Worm (Caenorhabditis elegans) whole organism, L2 larva: Measurements from ENCODE around the gene srbc-62.
"Not testable (repeated sequence)": the region's sequence is repeated elsewhere in the genome, so short reads cannot be mapped to it uniquely, and the experiment has no call there.

Experiments used
- C34F6.9 ChIP-seq: fragments of 150-350 bp; optimal IDR thresholded peaks from 2 replicates; lab custom pipeline; 2014; ENCODE audit warnings: missing biosample characterization, missing genetic modification characterization
- ZK546.5 ChIP-seq: sonication (generic microtip); optimal IDR thresholded peaks from 2 replicates; lab custom pipeline; 2017; ENCODE audit warnings: missing biosample characterization, missing genetic modification characterization
- alr-1 ChIP-seq: fragments of 150-350 bp; optimal IDR thresholded peaks from 2 replicates; lab custom pipeline; 2014; ENCODE audit warnings: missing biosample characterization, missing genetic modification characterization
- ama-1 ChIP-seq: fragments of 150-350 bp; optimal IDR thresholded peaks from 2 replicates; lab custom pipeline; 2018; ENCODE audit warnings: inconsistent platforms
- blmp-1 ChIP-seq: sonication (generic microtip); optimal IDR thresholded peaks from 2 replicates; lab custom pipeline; 2017; ENCODE audit warnings: missing genetic modification characterization, mild to moderate bottlenecking, missing compliant biosample characterization, antibody characterized with exemption, moderate library complexity; ENCODE audit not compliant: insufficient read depth
- ceh-82 ChIP-seq: fragments of 150-350 bp; optimal IDR thresholded peaks from 2 replicates; lab custom pipeline; 2014; ENCODE audit warnings: missing biosample characterization, missing genetic modification characterization
- elt-1 ChIP-seq: fragments of 150-350 bp; optimal IDR thresholded peaks from 2 replicates; lab custom pipeline; 2014; ENCODE audit warnings: missing biosample characterization, missing genetic modification characterization
- fos-1 ChIP-seq: fragments of 150-350 bp; optimal IDR thresholded peaks from 2 replicates; lab custom pipeline; 2014; ENCODE audit warnings: missing biosample characterization, missing genetic modification characterization
- lin-11 ChIP-seq: fragments of 150-350 bp; sonication (generic microtip); optimal IDR thresholded peaks from 2 replicates; lab custom pipeline; 2014; ENCODE audit warnings: missing biosample characterization, missing genetic modification characterization, inconsistent platforms, mixed read lengths
- lin-13 ChIP-seq: fragments of 150-350 bp; optimal IDR thresholded peaks from 2 replicates; lab custom pipeline; 2014; ENCODE audit warnings: missing biosample characterization, missing genetic modification reagents, missing genetic modification characterization
- lsy-2 ChIP-seq, 2 experiments: fragments of 150-350 bp in 1 of 2; sonication (generic microtip) in 1 of 2; optimal IDR thresholded peaks; 2 replicates each; lab custom pipeline; 2014 to 2017; ENCODE audit warnings: missing biosample characterization in 2 of 2, missing genetic modification characterization in 2 of 2
- mbf-1 ChIP-seq: sonication (generic microtip); optimal IDR thresholded peaks from 2 replicates; lab custom pipeline; 2017; ENCODE audit warnings: missing biosample characterization, missing genetic modification characterization
- nhr-11 ChIP-seq: fragments of 150-350 bp; optimal IDR thresholded peaks from 2 replicates; lab custom pipeline; 2014; ENCODE audit warnings: missing biosample characterization, missing genetic modification characterization
- nhr-129 ChIP-seq: fragments of 150-350 bp; optimal IDR thresholded peaks from 2 replicates; lab custom pipeline; 2014; ENCODE audit warnings: missing biosample characterization, missing genetic modification characterization
- nhr-21 ChIP-seq: fragments of 150-350 bp; optimal IDR thresholded peaks from 2 replicates; lab custom pipeline; 2014; ENCODE audit warnings: missing biosample characterization, missing genetic modification characterization
- nhr-25 ChIP-seq: fragments of 150-350 bp; sonication (generic microtip); optimal IDR thresholded peaks from 3 replicates; lab custom pipeline; 2014; ENCODE audit warnings: missing biosample characterization, missing genetic modification characterization
- peb-1 ChIP-seq: fragments of 150-350 bp; optimal IDR thresholded peaks from 2 replicates; lab custom pipeline; 2014; ENCODE audit warnings: missing biosample characterization, missing genetic modification characterization
- sem-4 ChIP-seq: fragments of 150-350 bp; optimal IDR thresholded peaks from 2 replicates; lab custom pipeline; 2014; ENCODE audit warnings: missing biosample characterization, missing genetic modification reagents, missing genetic modification characterization
- skn-1 ChIP-seq: sonication (generic microtip); optimal IDR thresholded peaks from 2 replicates; lab custom pipeline; 2017; ENCODE audit warnings: missing biosample characterization, missing genetic modification characterization
- sma-3 ChIP-seq: sonication (generic microtip); optimal IDR thresholded peaks from 2 replicates; lab custom pipeline; 2016; ENCODE audit warnings: missing genetic modification reagents, missing genetic modification characterization, missing compliant biosample characterization
- sma-9 ChIP-seq, 2 experiments: fragments of 150-350 bp in 1 of 2; sonication (generic microtip) in 1 of 2; optimal IDR thresholded peaks; 2 replicates each; lab custom pipeline; 2014 to 2016; ENCODE audit warnings: missing genetic modification characterization in 2 of 2, mild to moderate bottlenecking in 1 of 2, missing biosample characterization in 1 of 2, missing compliant biosample characterization in 1 of 2, missing genetic modification reagents in 1 of 2, moderate library complexity in 1 of 2
- unc-55 ChIP-seq: fragments of 150-350 bp; sonication (generic microtip); optimal IDR thresholded peaks from 3 replicates; lab custom pipeline; 2014; ENCODE audit warnings: missing biosample characterization, missing genetic modification reagents, missing genetic modification characterization
- ztf-1 ChIP-seq: fragments of 200-800 bp; sonication (Bioruptor generic); conservative IDR thresholded peaks from 2 replicates; pipeline ENCODE4 v1.3.6; 2022; ENCODE audit warnings: missing genetic modification characterization, missing compliant biosample characterization
- ztf-4 ChIP-seq: fragments of 150-350 bp; optimal IDR thresholded peaks from 2 replicates; lab custom pipeline; 2014; ENCODE audit warnings: missing biosample characterization, missing genetic modification characterization

Gene srbc-62

DNA sequence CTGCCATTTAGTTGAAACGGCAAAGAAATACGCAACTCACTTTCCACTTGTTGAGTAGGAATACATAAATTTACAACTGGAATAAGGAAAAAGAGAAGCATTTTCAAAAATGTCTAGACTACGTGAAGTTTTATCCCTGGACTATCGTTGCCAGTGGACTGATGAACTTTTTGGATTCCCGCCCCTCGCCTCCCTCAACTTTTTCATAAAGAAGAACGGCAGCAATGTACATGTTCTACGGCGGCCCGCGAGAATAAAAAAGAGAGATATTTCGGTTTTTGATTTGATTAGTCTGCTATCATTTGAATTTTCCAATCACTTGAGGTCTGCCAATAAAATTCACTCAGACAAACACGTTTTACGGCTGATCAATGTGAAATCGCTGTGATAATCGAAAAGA is 31.1 kb downstream of the srbc-62 start, which contains the start of gene clec-243:
clec-243 (minus strand) TSS at position 101 of the 400 bp plus-strand sequence.
- TF ChIP-seq nhr-11 (tag; lab: Kevin White, UChicago) (no peak), ztf-1 (GFP tag; lab: Robert Waterston, UW) (no peak), ZK546.5 (no peak), sma-3 (GFP tag; lab: Kevin White, UChicago) (no peak), ama-1 (lab: Kevin White, UChicago) (no peak), sem-4 (tag; lab: Kevin White, UChicago) (no peak), mbf-1 (tag; lab: Kevin White, UChicago) (no peak)
- TF ChIP-seq, all 48 proteins: peak for 0

ce11 chrV:17251364-17251961 is 33.7 kb downstream of the srbc-62 start, which contains the start of gene Y61B8A.6:
Y61B8A.6 (plus strand) TSS chrV:17251911.
- no peak for TF ChIP-seq unc-55 (GFP tag; lab: Kevin White, UChicago)
- no peak for TF ChIP-seq ceh-82
- TF ChIP-seq alr-1 (tag; lab: Kevin White, UChicago), result no peak

DNA sequence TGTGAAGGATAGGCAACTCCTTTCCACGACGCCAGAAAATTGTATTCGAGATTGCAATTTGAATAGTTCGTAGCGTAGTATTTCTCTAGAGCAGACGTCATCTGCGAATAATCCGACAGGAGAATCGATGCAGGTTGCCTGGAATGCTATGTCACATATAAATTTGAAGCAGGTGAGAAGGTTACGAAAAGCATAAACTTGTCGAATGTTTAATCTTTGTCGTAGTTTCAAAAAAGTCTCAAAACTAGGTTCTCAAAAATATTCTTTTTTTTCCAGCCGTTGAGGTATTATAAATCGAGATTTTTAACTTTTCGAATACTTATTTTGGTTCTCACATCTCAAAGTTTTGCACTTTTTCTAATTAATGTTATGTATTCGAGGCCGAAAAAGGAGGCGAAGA is 37.2 kb downstream of the srbc-62 start, which contains the start of gene srh-116:
srh-116 (minus strand) TSS at position 101 of the 400 bp plus-strand sequence.
- not testable (repeated sequence) for TF ChIP-seq peb-1 (tag; lab: Kevin White, UChicago); lin-11; ama-1 (lab: Kevin White, UChicago)

ce11 chrV:17255454-17255853 is 37.7 kb downstream of the srbc-62 start, which contains the start of gene srh-115:
srh-115 (plus strand) TSS chrV:17255754.
- TF ChIP-seq C34F6.9 (no peak), nhr-21 (tag; lab: Kevin White, UChicago) (no peak), blmp-1 (no peak), mbf-1 (tag; lab: Kevin White, UChicago) (no peak), lsy-2 (tag; optimal IDR thresholded peaks at IDR 0.05; lab: Kevin White, UChicago) (no peak), ceh-82 (no peak), ztf-4 (tag; lab: Kevin White, UChicago) (no peak), ZK546.5 (no peak), nhr-11 (tag; lab: Kevin White, UChicago) (no peak), lin-11 (no peak), nhr-129 (tag; lab: Kevin White, UChicago) (no peak)

ce11 chrV:17257637-17258036 is 39.8 kb downstream of the srbc-62 start:
- TF ChIP-seq lsy-2 (tag; optimal IDR thresholded peaks at IDR 0.05; lab: Kevin White, UChicago), result no peak
- TF ChIP-seq, all 48 proteins: peak for 0

DNA sequence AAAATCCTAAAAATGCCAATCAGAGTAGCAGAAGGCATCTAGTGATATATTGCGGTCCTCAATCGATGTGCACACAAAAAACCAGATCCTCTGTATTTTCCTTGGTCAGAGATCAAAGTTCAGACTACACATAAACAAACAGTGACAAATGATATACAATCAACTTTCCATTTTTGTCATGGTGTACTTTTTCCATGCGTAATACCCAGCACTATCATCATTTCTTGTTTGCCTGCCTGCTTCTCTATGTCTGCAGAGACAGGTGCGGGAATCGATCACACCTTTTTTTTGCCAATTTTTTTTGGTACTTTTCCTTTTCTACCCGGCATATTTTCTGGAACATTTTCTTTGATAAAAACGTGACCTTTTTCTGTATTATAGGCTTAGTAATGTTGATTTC is 40.5 kb downstream of the srbc-62 start:
- TF ChIP-seq ZK546.5, result no peak
- peak; percentile 72 for TF ChIP-seq fos-1 (tag; lab: Kevin White, UChicago)
- TF ChIP-seq sma-9 (GFP tag; optimal IDR thresholded peaks at IDR 0.05; lab: Kevin White, UChicago), result peak; percentile 23
- TF ChIP-seq sma-9 (tag; optimal IDR thresholded peaks at IDR 0.05; lab: Kevin White, UChicago), result no peak

DNA sequence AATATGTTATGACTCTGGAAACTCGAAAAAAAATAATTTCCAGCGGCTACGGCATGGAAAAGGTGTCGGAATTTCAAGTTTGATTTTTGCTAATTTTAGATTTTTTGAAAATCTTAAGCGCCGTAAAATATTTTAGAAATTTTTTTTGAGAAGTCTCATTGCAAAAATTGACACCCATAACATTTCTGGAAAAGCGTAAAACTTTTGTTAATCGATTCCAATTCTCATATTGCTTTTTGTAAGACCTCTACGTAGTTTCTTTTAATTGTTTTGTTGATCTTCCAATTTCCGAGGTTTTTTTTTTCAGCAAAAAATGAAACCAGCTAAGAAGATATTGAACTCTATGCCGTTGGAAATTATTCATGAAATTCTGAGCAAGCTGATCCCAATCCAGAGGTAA is 41.1 kb downstream of the srbc-62 start, which contains the start of gene fbxa-85:
fbxa-85 (plus strand) TSS at position 301 of the 400 bp plus-strand sequence.
- TF ChIP-seq C34F6.9, result no peak

DNA sequence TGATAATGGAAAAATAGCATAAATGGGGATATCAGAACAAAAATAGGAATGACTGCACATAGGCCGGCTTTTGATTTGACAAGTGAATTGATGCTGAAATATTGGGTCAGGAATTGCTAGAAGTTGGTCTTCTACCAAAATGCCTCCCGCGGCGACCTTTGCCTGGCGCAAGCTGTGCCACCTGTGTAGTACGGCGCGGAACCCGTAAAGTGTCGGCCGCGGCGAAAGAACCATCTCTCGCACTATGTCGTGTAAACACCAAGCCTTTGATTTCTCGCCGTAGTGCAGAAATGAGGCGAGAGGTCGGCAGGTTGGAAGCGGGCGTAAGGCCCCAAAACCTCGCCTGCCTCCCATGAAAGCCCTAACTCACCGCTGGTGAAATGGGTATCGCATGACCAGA is 43.6 kb downstream of the srbc-62 start:
- TF ChIP-seq skn-1 (tag; lab: Kevin White, UChicago), result no peak
- no peak for TF ChIP-seq peb-1 (tag; lab: Kevin White, UChicago)
- TF ChIP-seq nhr-25 (tag; lab: Kevin White, UChicago), result no peak
- TF ChIP-seq blmp-1, result no peak
- no peak for TF ChIP-seq sma-3 (GFP tag; lab: Kevin White, UChicago)
- TF ChIP-seq lin-13, result no peak
- no peak for TF ChIP-seq elt-1 (tag; lab: Kevin White, UChicago)
